Fruit fly (Drosophila melanogaster) whole organism, embryonic: ENCODE measurements around the gene Tim17a2.

Source experiments
- Blimp-1 ChIP-seq: fragments of 200-800 bp; sonication (Bioruptor generic); optimal IDR thresholded peaks from 3 replicates; lab custom pipeline; 2018; ENCODE audit warnings: missing biosample characterization, missing genetic modification characterization, mild to moderate bottlenecking, moderate library complexity, missing genetic modification reagents
- CG11695 ChIP-seq: fragments of 200-800 bp; sonication (Bioruptor generic); IDR thresholded peaks from 3 replicates; pipeline ENCODE4 v1.3.6; 2022; ENCODE audit warnings: missing biosample characterization, missing genetic modification characterization
- CG7357 ChIP-seq: fragments of 200-800 bp; sonication (Bioruptor generic); IDR thresholded peaks from 3 replicates; pipeline ENCODE4 v1.3.6; 2022; ENCODE audit warnings: missing biosample characterization, missing genetic modification characterization
- CG9609 ChIP-seq: fragments of 200-800 bp; sonication (Bioruptor generic); optimal IDR thresholded peaks from 3 replicates; lab custom pipeline; 2016; ENCODE audit warnings: missing biosample characterization, missing genetic modification characterization
- HLH4C ChIP-seq: fragments of 200-800 bp; sonication (Bioruptor generic); IDR thresholded peaks from 3 replicates; pipeline ENCODE4 v1.3.6; 2022; ENCODE audit warnings: missing biosample characterization, missing genetic modification characterization; ENCODE audit not compliant: partially characterized antibody
- MTF-1 ChIP-seq: fragments of 200-800 bp; sonication (Bioruptor generic); optimal IDR thresholded peaks from 2 replicates; lab custom pipeline; 2018; ENCODE audit warnings: missing biosample characterization, mild to moderate bottlenecking, missing genetic modification characterization, borderline replicate concordance
- hbn ChIP-seq: fragments of 200-800 bp; sonication (Bioruptor generic); IDR thresholded peaks from 2 replicates; pipeline ENCODE4 v1.3.6; 2022; ENCODE audit warnings: missing biosample characterization, missing genetic modification characterization; ENCODE audit not compliant: partially characterized antibody
- kni ChIP-seq: fragments of 200-800 bp; sonication (Bioruptor generic); optimal IDR thresholded peaks from 3 replicates; lab custom pipeline; 2017; ENCODE audit warnings: mild to moderate bottlenecking, missing biosample characterization, missing genetic modification reagents, missing genetic modification characterization
- lola ChIP-seq, 3 experiments: fragments of >200 bp in 2 of 3; fragments of 200-800 bp in 1 of 3; sonication (Bioruptor generic) in 1 of 3; optimal IDR thresholded peaks; 2 replicates each; lab custom pipeline; 2017 to 2019; ENCODE audit warnings: missing biosample characterization in 3 of 3, missing genetic modification characterization in 3 of 3, mild to moderate bottlenecking in 1 of 3, moderate library complexity in 1 of 3
- psq ChIP-seq: fragments of 200-800 bp; sonication (Bioruptor generic); optimal IDR thresholded peaks from 2 replicates; lab custom pipeline; 2017; ENCODE audit warnings: missing biosample characterization, missing genetic modification characterization
- pum ChIP-seq: fragments of 200-800 bp; sonication (Bioruptor generic); optimal IDR thresholded peaks from 2 replicates; lab custom pipeline; 2016; ENCODE audit warnings: missing biosample characterization, missing genetic modification characterization
- tin ChIP-seq: fragments of 200-800 bp; sonication (Bioruptor generic); optimal IDR thresholded peaks from 3 replicates; lab custom pipeline; 2016; ENCODE audit warnings: missing biosample characterization, missing genetic modification characterization

- TF ChIP-seq CG7357 (GFP tag; lab: Robert Waterston, UW) (no peak), kni (GFP tag; lab: Kevin White, UChicago) (no peak), tin (no peak), HLH4C (no peak), pum (GFP tag; lab: Kevin White, UChicago) (no peak), hbn (no peak), CG9609 (GFP tag; lab: Kevin White, UChicago) (no peak), lola (GFP tag; optimal IDR thresholded peaks at IDR 0.05; lab: Kevin White, UChicago) (no peak), CG11695 (no peak), Blimp-1 (GFP tag; lab: Kevin White, UChicago) (no peak), MTF-1 (no peak), psq (GFP tag; lab: Kevin White, UChicago) (no peak)
Observed at dm6 chr3R:5279609-5280164, 17.2 kb upstream of the Tim17a2 start.
